Worm (Caenorhabditis elegans) whole organism, early embryonic: ENCODE data around the gene sre-55.
"Not testable (repeated sequence)": the region's sequence is repeated elsewhere in the genome, so short reads cannot be mapped to it uniquely, and the experiment has no call there.

Source experiments
- B0310.2 ChIP-seq: sonication (generic microtip); optimal IDR thresholded peaks from 2 replicates; lab custom pipeline; 2016; ENCODE audit warnings: mild to moderate bottlenecking, missing genetic modification characterization, missing compliant biosample characterization
- F13C5.2 ChIP-seq: sonication (generic microtip); optimal IDR thresholded peaks from 2 replicates; lab custom pipeline; 2017; ENCODE audit warnings: mild to moderate bottlenecking, missing genetic modification characterization, inconsistent platforms, missing compliant biosample characterization
- aly-1 ChIP-seq: sonication (generic microtip); optimal IDR thresholded peaks from 2 replicates; lab custom pipeline; 2016; ENCODE audit warnings: missing genetic modification characterization, missing compliant biosample characterization
- ama-1 ChIP-seq: fragments of 150-350 bp; optimal IDR thresholded peaks from 2 replicates; lab custom pipeline; 2014
- ceh-13 ChIP-seq: fragments of 200-800 bp; sonication (Bioruptor generic); optimal IDR thresholded peaks from 2 replicates; lab custom pipeline; 2018; ENCODE audit warnings: mild to moderate bottlenecking, missing genetic modification characterization, missing compliant biosample characterization
- ceh-36 ChIP-seq: sonication (generic microtip); optimal IDR thresholded peaks from 2 replicates; lab custom pipeline; 2016; ENCODE audit warnings: missing genetic modification characterization, inconsistent platforms, missing compliant biosample characterization
- ets-7 ChIP-seq: sonication (generic microtip); optimal IDR thresholded peaks from 2 replicates; lab custom pipeline; 2016; ENCODE audit warnings: missing genotype, missing genetic modification characterization, missing compliant biosample characterization
- flt-1 ChIP-seq: fragments of 200-800 bp; sonication (Bioruptor generic); IDR thresholded peaks from 2 replicates; pipeline ENCODE4 v1.3.6; 2022; ENCODE audit warnings: missing genetic modification characterization, missing compliant biosample characterization
- hmbx-1 ChIP-seq: sonication (generic microtip); optimal IDR thresholded peaks from 2 replicates; lab custom pipeline; 2016; ENCODE audit warnings: mild to moderate bottlenecking, missing genetic modification characterization, missing compliant biosample characterization
- hmg-4 ChIP-seq: fragments of 200-800 bp; sonication (Bioruptor generic); optimal IDR thresholded peaks from 2 replicates; lab custom pipeline; 2018; ENCODE audit warnings: mild to moderate bottlenecking, missing genetic modification characterization, missing compliant biosample characterization
- hnd-1 ChIP-seq: sonication (generic microtip); optimal IDR thresholded peaks from 2 replicates; lab custom pipeline; 2016; ENCODE audit warnings: missing genetic modification characterization, missing compliant biosample characterization
- pes-1 ChIP-seq: fragments of 200-800 bp; sonication (Bioruptor generic); IDR thresholded peaks from 2 replicates; pipeline ENCODE4 v1.3.6; 2022; ENCODE audit warnings: missing genetic modification reagents, missing genetic modification characterization, missing compliant biosample characterization
- scrt-1 ChIP-seq: fragments of 200-800 bp; sonication (Bioruptor generic); IDR thresholded peaks from 2 replicates; pipeline ENCODE4 v1.3.6; 2022; ENCODE audit warnings: missing genetic modification characterization, missing compliant biosample characterization
- sea-1 ChIP-seq: fragments of 200-800 bp; sonication (Bioruptor generic); conservative IDR thresholded peaks from 2 replicates; pipeline ENCODE4 v1.3.6; 2022; ENCODE audit warnings: missing genetic modification characterization, missing compliant biosample characterization
- tbx-11 ChIP-seq: fragments of 200-800 bp; sonication (Bioruptor generic); IDR thresholded peaks from 2 replicates; pipeline ENCODE4 v1.3.6; 2022; ENCODE audit warnings: missing genetic modification characterization, missing compliant biosample characterization
- tbx-37 ChIP-seq: fragments of 200-800 bp; sonication (Bioruptor generic); conservative IDR thresholded peaks from 2 replicates; pipeline ENCODE4 v1.3.6; 2022; ENCODE audit warnings: missing genetic modification reagents, missing genetic modification characterization, missing compliant biosample characterization
- tra-4 ChIP-seq: sonication (generic microtip); optimal IDR thresholded peaks from 2 replicates; lab custom pipeline; 2017; ENCODE audit warnings: missing genetic modification characterization, missing compliant biosample characterization

The sre-55 gene

DNA sequence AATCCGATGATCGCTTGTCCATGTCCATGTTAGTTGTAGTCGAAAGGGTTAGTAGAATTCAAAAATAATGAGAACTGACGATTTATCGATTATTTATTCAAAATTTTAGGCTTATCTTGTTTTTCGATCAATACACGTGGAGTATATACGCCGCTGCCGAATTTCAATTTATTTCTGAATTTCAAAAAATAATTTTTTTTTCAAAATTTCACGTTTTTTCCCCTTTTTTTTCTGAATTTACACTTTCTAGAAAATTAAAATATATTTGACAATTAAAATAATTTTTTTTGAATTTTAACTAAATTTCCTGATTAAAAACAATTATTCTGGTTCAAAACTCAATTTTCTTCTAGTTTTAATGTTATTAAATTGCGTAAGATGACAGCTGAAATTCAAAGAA, 26.7 kb upstream of the sre-55 start, which contains the start of gene C50E10.1:
Gene C50E10.1 (minus strand): TSS at position 101 of the 400 bp plus-strand sequence.
- no peak for TF ChIP-seq tbx-37
- TF ChIP-seq tra-4 (tag; lab: Kevin White, UChicago), result no peak
- TF ChIP-seq scrt-1 (GFP tag; lab: Robert Waterston, UW), result no peak
- TF ChIP-seq hmbx-1 (tag; lab: Kevin White, UChicago), result no peak
- no peak for TF ChIP-seq tbx-11
- no peak for TF ChIP-seq hnd-1
- TF ChIP-seq ets-7 (tag; lab: Kevin White, UChicago), result no peak
- TF ChIP-seq flt-1 (GFP tag; lab: Robert Waterston, UW), result no peak
- TF ChIP-seq B0310.2 (tag; lab: Kevin White, UChicago), result no peak
- no peak for TF ChIP-seq aly-1 (tag; lab: Kevin White, UChicago)
- no peak for TF ChIP-seq pes-1
- no peak for TF ChIP-seq ceh-13
- TF ChIP-seq ceh-36, result no peak
- no peak for TF ChIP-seq ama-1 (lab: Kevin White, UChicago)
- TF ChIP-seq hmg-4, result no peak
- no peak for TF ChIP-seq F13C5.2 (tag; lab: Kevin White, UChicago)
- TF ChIP-seq sea-1 (GFP tag; lab: Robert Waterston, UW), result no peak

DNA sequence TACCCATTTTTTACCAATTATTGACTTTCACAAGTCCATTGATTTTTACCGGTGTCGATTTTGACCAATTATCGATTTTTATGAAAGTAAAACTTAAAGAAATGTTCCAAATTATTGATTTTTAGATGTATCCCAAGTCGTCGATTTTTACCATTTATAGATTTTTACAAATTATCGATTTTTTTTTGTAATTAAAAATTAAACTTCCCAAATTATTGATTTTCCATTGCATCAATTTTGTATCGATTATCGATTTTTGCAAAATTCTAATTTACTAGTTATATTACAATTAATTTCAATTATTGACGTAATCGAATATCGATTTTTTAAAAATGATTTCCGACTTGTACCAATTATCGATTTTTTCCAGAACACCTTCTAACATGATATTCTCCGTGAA, 26.0 kb upstream of the sre-55 start, which contains the start of gene sre-50:
Gene sre-50 (plus strand): TSS at position 384 of the 400 bp plus-strand sequence.
- no peak for TF ChIP-seq hnd-1
- no peak for TF ChIP-seq ets-7 (tag; lab: Kevin White, UChicago)
- no peak for TF ChIP-seq pes-1
- no peak for TF ChIP-seq scrt-1 (GFP tag; lab: Robert Waterston, UW)
- no peak for TF ChIP-seq hmbx-1 (tag; lab: Kevin White, UChicago)

DNA sequence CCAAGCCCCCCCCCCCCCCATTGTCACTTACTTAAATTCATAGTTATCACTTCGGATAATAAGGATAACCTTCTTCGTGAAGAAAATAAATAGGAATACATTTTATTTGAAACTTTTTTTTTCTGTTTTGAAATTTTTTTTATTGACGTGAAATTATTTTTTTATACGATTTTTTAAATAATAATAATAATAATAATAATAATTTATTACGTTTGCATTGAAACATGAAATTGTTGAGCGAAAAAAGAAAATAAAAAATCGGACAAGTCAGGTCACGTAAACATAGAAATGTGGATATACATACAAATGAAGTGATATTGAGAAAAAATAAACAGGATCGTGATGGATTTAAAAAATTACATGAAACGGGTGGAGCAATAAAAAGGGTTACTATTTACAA, 19.5 kb upstream of the sre-55 start, which contains the start of gene C50E10.2:
Gene C50E10.2 (minus strand): TSS at position 101 of the 400 bp plus-strand sequence.
- TF ChIP-seq ets-7 (tag; lab: Kevin White, UChicago), result no peak
- TF ChIP-seq hnd-1, result no peak
- no peak for TF ChIP-seq B0310.2 (tag; lab: Kevin White, UChicago)
- TF ChIP-seq scrt-1 (GFP tag; lab: Robert Waterston, UW), result no peak
- no peak for TF ChIP-seq hmbx-1 (tag; lab: Kevin White, UChicago)

DNA sequence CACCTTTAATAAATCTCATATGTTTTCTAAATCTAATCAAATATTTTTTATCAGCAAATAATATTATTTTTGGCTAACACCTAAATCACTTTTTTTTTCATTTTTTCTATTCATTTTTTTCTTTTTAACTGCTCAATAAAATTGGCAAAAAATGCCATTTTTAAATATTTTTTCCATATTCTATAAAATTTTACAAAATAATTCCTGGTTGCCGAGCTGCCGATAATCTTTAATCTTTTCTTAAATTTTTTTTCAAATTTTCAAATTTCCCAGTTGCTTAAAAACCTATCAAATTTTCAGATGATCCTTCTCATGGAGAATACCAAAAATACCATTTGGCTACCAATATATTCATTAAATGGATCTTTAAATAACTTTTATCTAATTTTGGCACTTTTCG, 17.5 kb upstream of the sre-55 start, which contains the start of gene sre-51:
Gene sre-51 (plus strand): TSS at position 301 of the 400 bp plus-strand sequence.
- TF ChIP-seq pes-1 (no peak), F13C5.2 (tag; lab: Kevin White, UChicago) (no peak), ceh-13 (no peak), tbx-37 (no peak), scrt-1 (GFP tag; lab: Robert Waterston, UW) (no peak), ceh-36 (no peak), flt-1 (GFP tag; lab: Robert Waterston, UW) (no peak), tra-4 (tag; lab: Kevin White, UChicago) (no peak), aly-1 (tag; lab: Kevin White, UChicago) (no peak), tbx-11 (no peak), sea-1 (GFP tag; lab: Robert Waterston, UW) (no peak), B0310.2 (tag; lab: Kevin White, UChicago) (no peak), ama-1 (lab: Kevin White, UChicago) (no peak), hmbx-1 (tag; lab: Kevin White, UChicago) (no peak)

DNA sequence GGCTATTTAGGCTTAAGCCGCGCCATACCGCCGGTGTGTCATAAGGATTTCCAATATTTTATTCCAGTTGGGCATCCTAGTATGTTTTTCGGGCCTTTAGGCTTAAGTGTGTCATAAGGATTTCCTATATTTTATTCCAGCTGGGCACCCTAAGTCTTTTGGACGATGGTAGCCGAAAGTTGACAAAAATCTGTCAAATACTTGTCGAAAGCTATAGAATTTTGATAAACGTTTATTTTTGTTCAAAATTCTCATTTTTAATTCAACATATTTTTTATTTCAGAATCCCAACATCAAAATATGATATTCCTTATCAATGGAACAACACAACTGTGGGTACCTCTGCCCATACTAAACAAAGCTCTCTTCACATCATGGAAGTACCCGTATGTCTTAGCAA, 10.6 kb upstream of the sre-55 start, which contains the start of gene sre-49:
Gene sre-49 (plus strand): TSS at position 301 of the 400 bp plus-strand sequence.
- TF ChIP-seq tra-4 (tag; lab: Kevin White, UChicago); ceh-36; ceh-13: not testable (repeated sequence)

DNA sequence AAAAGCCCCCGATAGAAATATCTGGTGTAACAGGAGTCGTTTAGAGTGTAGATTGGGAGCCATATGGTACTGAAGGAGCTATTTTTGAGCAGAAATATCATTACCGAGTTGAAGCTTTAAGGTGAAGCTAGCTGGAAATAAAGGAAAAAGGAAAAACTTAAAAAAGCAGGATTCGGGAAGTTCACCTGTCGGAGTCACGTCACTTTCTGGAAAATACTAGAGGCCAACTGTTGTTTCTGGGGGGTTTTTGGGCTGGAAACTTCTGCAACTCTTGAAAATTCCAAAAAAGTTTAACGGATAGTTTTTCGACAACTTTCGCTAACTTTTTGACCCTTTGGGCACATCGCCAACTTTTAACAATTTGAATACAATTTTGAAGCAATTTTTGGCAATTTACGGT, 5.8 kb upstream of the sre-55 start, which contains the start of gene sre-53:
Gene sre-53 (minus strand): TSS at position 101 of the 400 bp plus-strand sequence.
- no peak for TF ChIP-seq F13C5.2 (tag; lab: Kevin White, UChicago)
- TF ChIP-seq hnd-1, result no peak
- no peak for TF ChIP-seq hmg-4
- no peak for TF ChIP-seq ama-1 (lab: Kevin White, UChicago)
- TF ChIP-seq flt-1 (GFP tag; lab: Robert Waterston, UW), result no peak
- no peak for TF ChIP-seq tbx-11
- TF ChIP-seq sea-1 (GFP tag; lab: Robert Waterston, UW), result no peak
- TF ChIP-seq aly-1 (tag; lab: Kevin White, UChicago), result no peak
- no peak for TF ChIP-seq ets-7 (tag; lab: Kevin White, UChicago)
- TF ChIP-seq tra-4 (tag; lab: Kevin White, UChicago), result no peak
- TF ChIP-seq scrt-1 (GFP tag; lab: Robert Waterston, UW), result no peak
- TF ChIP-seq tbx-37, result no peak

DNA sequence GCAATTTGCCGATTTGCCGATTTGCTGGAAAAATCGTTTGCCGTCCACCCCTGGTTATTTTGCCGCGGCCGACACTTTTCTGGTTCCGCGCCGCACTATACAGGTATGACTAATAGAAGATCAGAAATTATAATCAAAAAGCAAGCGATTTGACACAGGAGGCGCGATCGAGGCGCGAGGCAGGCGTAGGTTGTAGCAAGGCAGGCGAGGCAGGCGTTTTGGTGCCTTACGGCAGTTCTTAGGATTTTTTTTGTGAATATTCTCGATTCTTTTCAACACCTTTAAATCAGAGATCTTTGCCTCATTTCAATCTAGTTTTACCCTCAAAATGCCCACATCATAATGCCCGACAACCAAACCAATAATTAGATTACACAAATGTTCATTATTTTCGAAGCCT, 4.9 kb upstream of the sre-55 start, which contains the start of gene sre-56:
Gene sre-56 (plus strand): TSS at position 301 of the 400 bp plus-strand sequence.
- no peak for TF ChIP-seq pes-1
- TF ChIP-seq tra-4 (tag; lab: Kevin White, UChicago), result no peak

DNA sequence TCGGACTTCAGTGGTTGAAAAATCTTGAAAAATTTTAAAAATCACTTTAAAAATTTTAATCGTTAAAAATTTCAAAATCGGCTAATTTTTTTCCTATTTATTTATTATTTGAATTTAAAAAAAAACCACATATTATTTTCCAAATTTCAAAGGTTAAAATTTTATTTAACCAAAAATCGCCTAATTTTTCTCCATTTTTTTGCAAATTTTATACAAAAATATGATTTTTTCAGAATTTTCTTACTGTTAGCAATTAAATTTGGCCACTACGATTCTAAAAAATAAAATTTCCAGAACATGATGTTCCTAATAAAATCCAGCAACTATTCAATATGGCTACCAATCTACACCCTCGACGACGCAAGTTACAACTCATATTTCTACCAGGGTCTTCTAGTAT, 3.5 kb downstream of the sre-55 start, which contains the start of gene sre-54:
Gene sre-54 (plus strand): TSS at position 301 of the 400 bp plus-strand sequence.
- TF ChIP-seq tbx-37 (no peak), B0310.2 (tag; lab: Kevin White, UChicago) (no peak), pes-1 (no peak), hmg-4 (no peak), tbx-11 (no peak), F13C5.2 (tag; lab: Kevin White, UChicago) (no peak), tra-4 (tag; lab: Kevin White, UChicago) (no peak)
